Fruit fly (Drosophila melanogaster) whole organism, embryonic: ENCODE data around the gene RpS25.
A peak's percentile ranks its signal among the peaks of the same experiment; 100 is the strongest.

Experiments used
- BtbVII ChIP-seq: fragments of 200-800 bp; sonication (Bioruptor generic); optimal IDR thresholded peaks from 3 replicates; lab custom pipeline; 2017; ENCODE audit warnings: missing biosample characterization, mild to moderate bottlenecking, missing genetic modification characterization
- C15 ChIP-seq: fragments of 200-800 bp; sonication (Bioruptor generic); IDR thresholded peaks from 3 replicates; pipeline ENCODE4 v1.3.6; 2022; ENCODE audit warnings: missing biosample characterization, missing genetic modification characterization
- CG10654 ChIP-seq: fragments of 200-800 bp; sonication (Bioruptor generic); optimal IDR thresholded peaks from 2 replicates; lab custom pipeline; 2016; ENCODE audit warnings: missing biosample characterization, missing genetic modification characterization
- CG11085 ChIP-seq: fragments of 200-800 bp; sonication (Bioruptor generic); IDR thresholded peaks from 2 replicates; pipeline ENCODE4 v1.3.6; 2022; ENCODE audit warnings: missing biosample characterization, missing genetic modification characterization
- CG12744 ChIP-seq: fragments of 200-800 bp; sonication (Bioruptor generic); optimal IDR thresholded peaks from 2 replicates; lab custom pipeline; 2016; ENCODE audit warnings: missing biosample characterization, missing genetic modification characterization
- CG12769 ChIP-seq: fragments of 200-800 bp; sonication (Bioruptor generic); optimal IDR thresholded peaks from 2 replicates; lab custom pipeline; 2019; ENCODE audit warnings: missing biosample characterization, mild to moderate bottlenecking, missing genetic modification characterization, moderate library complexity
- CG12942 ChIP-seq: fragments of 200-800 bp; sonication (Bioruptor generic); optimal IDR thresholded peaks from 3 replicates; lab custom pipeline; 2016; ENCODE audit warnings: missing biosample characterization, missing genetic modification characterization
- CG14050 ChIP-seq: fragments of 200-800 bp; sonication (Bioruptor generic); IDR thresholded peaks from 3 replicates; pipeline ENCODE4 v1.3.6; 2022; ENCODE audit warnings: missing biosample characterization, missing genetic modification characterization
- CG17361 ChIP-seq: fragments of 200-800 bp; sonication (Bioruptor generic); IDR thresholded peaks from 3 replicates; pipeline ENCODE4 v1.3.6; 2022; ENCODE audit warnings: missing biosample characterization, missing genetic modification characterization
- CG18599 ChIP-seq: fragments of 200-800 bp; sonication (Bioruptor generic); optimal IDR thresholded peaks from 3 replicates; lab custom pipeline; 2017; ENCODE audit warnings: missing biosample characterization, missing genetic modification characterization, mild to moderate bottlenecking, moderate library complexity, missing genetic modification reagents
- CG31224 ChIP-seq: fragments of 200-800 bp; sonication (Bioruptor generic); IDR thresholded peaks from 2 replicates; pipeline ENCODE4 v1.3.6; 2022; ENCODE audit warnings: missing biosample characterization, missing genetic modification characterization
- CG32767 ChIP-seq: fragments of 200-800 bp; sonication (Bioruptor generic); IDR thresholded peaks from 2 replicates; pipeline ENCODE4 v1.3.6; 2022; ENCODE audit warnings: missing biosample characterization, missing genetic modification characterization
- CG34422 ChIP-seq: fragments of 200-800 bp; sonication (Bioruptor generic); IDR thresholded peaks from 3 replicates; pipeline ENCODE4 v1.3.6; 2022; ENCODE audit warnings: missing biosample characterization, missing genetic modification characterization
- CG3838 ChIP-seq: fragments of 200-800 bp; sonication (Bioruptor generic); optimal IDR thresholded peaks from 3 replicates; lab custom pipeline; 2016; ENCODE audit warnings: missing biosample characterization, missing genetic modification characterization
- CG42726 ChIP-seq: fragments of 200-800 bp; sonication (Bioruptor generic); IDR thresholded peaks from 2 replicates; pipeline ENCODE4 v1.3.6; 2022; ENCODE audit warnings: missing biosample characterization, missing genetic modification characterization; ENCODE audit not compliant: partially characterized antibody
- CG4328 ChIP-seq: fragments of 200-800 bp; sonication (Bioruptor generic); optimal IDR thresholded peaks from 3 replicates; lab custom pipeline; 2017; ENCODE audit warnings: missing biosample characterization, missing genetic modification reagents, missing genetic modification characterization
- CG4854 ChIP-seq: fragments of 200-800 bp; sonication (Bioruptor generic); optimal IDR thresholded peaks from 2 replicates; lab custom pipeline; 2016; ENCODE audit warnings: missing biosample characterization, missing genetic modification characterization, inconsistent platforms
- CG6254 ChIP-seq: fragments of 200-800 bp; sonication (Bioruptor generic); optimal IDR thresholded peaks from 3 replicates; lab custom pipeline; 2017; ENCODE audit warnings: mild to moderate bottlenecking, missing biosample characterization, missing genetic modification reagents, missing genetic modification characterization
- CG7271 ChIP-seq: fragments of 200-800 bp; sonication (Bioruptor generic); optimal IDR thresholded peaks from 2 replicates; lab custom pipeline; 2018; ENCODE audit warnings: missing biosample characterization, mild to moderate bottlenecking, missing genetic modification characterization, moderate library complexity
- CG7987 ChIP-seq: fragments of 200-800 bp; sonication (Bioruptor generic); optimal IDR thresholded peaks from 2 replicates; lab custom pipeline; 2018; ENCODE audit warnings: missing biosample characterization, mild to moderate bottlenecking, missing genetic modification characterization, moderate library complexity
- CG8359 ChIP-seq: fragments of 200-800 bp; sonication (Bioruptor generic); optimal IDR thresholded peaks from 2 replicates; lab custom pipeline; 2017; ENCODE audit warnings: missing biosample characterization, mild to moderate bottlenecking, missing genetic modification characterization, borderline replicate concordance
- CG9609 ChIP-seq: fragments of 200-800 bp; sonication (Bioruptor generic); optimal IDR thresholded peaks from 3 replicates; lab custom pipeline; 2016; ENCODE audit warnings: missing biosample characterization, missing genetic modification characterization
- CkIIα-i1 ChIP-seq: fragments of 200-800 bp; sonication (Bioruptor generic); IDR thresholded peaks from 2 replicates; pipeline ENCODE4 v1.3.6; 2022; ENCODE audit warnings: missing biosample characterization, missing genetic modification characterization
- D19A ChIP-seq: fragments of 200-800 bp; optimal IDR thresholded peaks from 3 replicates; lab custom pipeline; 2019; ENCODE audit warnings: missing biosample characterization, mild to moderate bottlenecking, missing genetic modification characterization, moderate library complexity
- D19B ChIP-seq: fragments of 200-800 bp; sonication (Bioruptor generic); optimal IDR thresholded peaks from 2 replicates; lab custom pipeline; 2017; ENCODE audit warnings: missing biosample characterization, mild to moderate bottlenecking, missing genetic modification characterization
- Dbx ChIP-seq: fragments of 200-800 bp; sonication (Bioruptor generic); IDR thresholded peaks from 3 replicates; pipeline ENCODE4 v1.3.6; 2022; ENCODE audit warnings: missing biosample characterization, missing genetic modification characterization
- Dp ChIP-seq: fragments of 200-800 bp; sonication (Bioruptor generic); optimal IDR thresholded peaks from 2 replicates; lab custom pipeline; 2018; ENCODE audit warnings: missing biosample characterization, mild to moderate bottlenecking, missing genetic modification characterization, moderate library complexity
- Gsc ChIP-seq: fragments of 200-800 bp; sonication (Bioruptor generic); IDR thresholded peaks from 2 replicates; pipeline ENCODE4 v1.3.6; 2022; ENCODE audit warnings: missing biosample characterization, missing genetic modification characterization
- HLH4C ChIP-seq: fragments of 200-800 bp; sonication (Bioruptor generic); IDR thresholded peaks from 3 replicates; pipeline ENCODE4 v1.3.6; 2022; ENCODE audit warnings: missing biosample characterization, missing genetic modification characterization; ENCODE audit not compliant: partially characterized antibody
- MBD-R2 ChIP-seq: fragments of 200-800 bp; sonication (Bioruptor generic); IDR thresholded peaks from 2 replicates; pipeline ENCODE4 v1.3.6; 2022; ENCODE audit warnings: missing biosample characterization, missing genetic modification characterization
- Mes4 ChIP-seq: fragments of 200-800 bp; sonication (Bioruptor generic); optimal IDR thresholded peaks from 2 replicates; lab custom pipeline; 2016; ENCODE audit warnings: missing biosample characterization, missing genetic modification characterization
- Nf-YB ChIP-seq: fragments of 200-800 bp; sonication (Bioruptor generic); optimal IDR thresholded peaks from 3 replicates; lab custom pipeline; 2019; ENCODE audit warnings: missing biosample characterization, mild to moderate bottlenecking, missing genetic modification characterization, moderate library complexity
- Opbp ChIP-seq: fragments of 200-800 bp; sonication (Bioruptor generic); IDR thresholded peaks from 3 replicates; pipeline ENCODE4 v1.3.6; 2022; ENCODE audit warnings: missing biosample characterization, missing genetic modification characterization; ENCODE audit not compliant: partially characterized antibody
- Ptx1 ChIP-seq: fragments of 200-800 bp; sonication (Bioruptor generic); IDR thresholded peaks from 2 replicates; pipeline ENCODE4 v1.3.6; 2022; ENCODE audit warnings: missing biosample characterization, missing genetic modification characterization
- Stat92E ChIP-seq, 3 experiments: fragments of >200 bp in 2 of 3; fragments of 200-800 bp in 1 of 3; sonication (Bioruptor generic) in 1 of 3; optimal IDR thresholded peaks; 2 replicates each; lab custom pipeline; 2017 to 2019; ENCODE audit warnings: missing biosample characterization in 3 of 3, missing genetic modification characterization in 3 of 3, mild to moderate bottlenecking in 1 of 3, moderate library complexity in 1 of 3
- Trl ChIP-seq, 3 experiments: fragments of >200 bp in 2 of 3; fragments of 200-800 bp in 1 of 3; sonication (Bioruptor generic) in 1 of 3; optimal IDR thresholded peaks; 2 replicates in 1 of 3; 3 replicates in 2 of 3; lab custom pipeline; 2016 to 2017; ENCODE audit warnings: missing biosample characterization in 1 of 3, missing genetic modification characterization in 1 of 3
- ab ChIP-seq: fragments of 200-800 bp; sonication (Bioruptor generic); optimal IDR thresholded peaks from 2 replicates; lab custom pipeline; 2016; ENCODE audit warnings: missing biosample characterization, missing genetic modification characterization
- croc ChIP-seq: fragments of 200-800 bp; sonication (Bioruptor generic); conservative IDR thresholded peaks from 3 replicates; pipeline ENCODE4 v1.3.6; 2022; ENCODE audit warnings: missing biosample characterization, missing genetic modification characterization
- gsb-n ChIP-seq: fragments of 200-800 bp; sonication (Bioruptor generic); optimal IDR thresholded peaks from 3 replicates; lab custom pipeline; 2018; ENCODE audit warnings: missing biosample characterization, mild to moderate bottlenecking, missing genetic modification characterization
- h ChIP-seq: fragments of >200 bp; optimal IDR thresholded peaks from 2 replicates; lab custom pipeline; 2017
- ind ChIP-seq: fragments of 200-800 bp; sonication (Bioruptor generic); optimal IDR thresholded peaks from 3 replicates; lab custom pipeline; 2016; ENCODE audit warnings: missing biosample characterization, missing genetic modification characterization
- jing ChIP-seq: fragments of 200-800 bp; sonication (Bioruptor generic); optimal IDR thresholded peaks from 2 replicates; lab custom pipeline; 2018; ENCODE audit warnings: missing biosample characterization, mild to moderate bottlenecking, missing genetic modification characterization
- kah ChIP-seq: fragments of 200-800 bp; sonication (Bioruptor generic); optimal IDR thresholded peaks from 2 replicates; lab custom pipeline; 2018; ENCODE audit warnings: missing biosample characterization, mild to moderate bottlenecking, missing genetic modification characterization
- nerfin-2 ChIP-seq: fragments of 200-800 bp; sonication (Bioruptor generic); IDR thresholded peaks from 2 replicates; pipeline ENCODE4 v1.3.6; 2022; ENCODE audit warnings: missing biosample characterization, missing genetic modification characterization; ENCODE audit not compliant: partially characterized antibody
- oc ChIP-seq: fragments of 200-800 bp; sonication (Bioruptor generic); optimal IDR thresholded peaks from 2 replicates; lab custom pipeline; 2018; ENCODE audit warnings: missing biosample characterization, mild to moderate bottlenecking, missing genetic modification characterization, moderate library complexity
- pho ChIP-seq: fragments of 200-800 bp; sonication (Bioruptor generic); optimal IDR thresholded peaks from 2 replicates; lab custom pipeline; 2016; ENCODE audit warnings: missing biosample characterization, missing genetic modification characterization
- slbo ChIP-seq: fragments of 200-800 bp; sonication (Bioruptor generic); IDR thresholded peaks from 2 replicates; pipeline ENCODE4 v1.3.6; 2022; ENCODE audit warnings: missing biosample characterization, missing genetic modification characterization
- sob ChIP-seq: fragments of 200-800 bp; sonication (Bioruptor generic); IDR thresholded peaks from 2 replicates; pipeline ENCODE4 v1.3.6; 2022; ENCODE audit warnings: missing biosample characterization, missing genetic modification characterization
- z ChIP-seq: fragments of 200-800 bp; sonication (Bioruptor generic); IDR thresholded peaks from 3 replicates; pipeline ENCODE4 v1.3.6; 2022; ENCODE audit warnings: missing biosample characterization, missing genetic modification characterization

RpS25 gene

DNA sequence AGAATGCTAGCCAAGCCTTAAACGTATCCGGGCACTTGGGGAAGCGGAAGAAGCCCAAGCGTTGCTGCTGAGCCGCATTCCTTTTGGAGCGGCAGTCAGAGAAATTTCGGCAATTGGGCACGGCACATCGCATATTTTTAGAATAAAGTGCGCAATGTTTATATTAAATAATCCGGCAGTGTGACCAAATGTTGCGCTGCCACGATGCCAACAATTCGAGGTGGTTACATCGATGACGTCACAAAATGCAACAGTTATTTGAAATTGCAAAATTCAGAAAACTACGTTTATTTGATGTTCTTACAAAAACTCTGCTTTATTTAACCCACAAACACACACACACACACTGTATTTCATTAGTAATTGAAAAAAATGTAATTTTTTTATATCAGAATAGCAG, 3.8 kb upstream of the RpS25 start, which contains the start of gene CG6689 (continued):
- TF ChIP-seq CG7987 (GFP tag; lab: Kevin White, UChicago) (peak; percentile 31), nerfin-2 (no peak), ind (no peak), CG34422 (GFP tag; lab: Robert Waterston, UW) (peak; percentile 41; the same call in 1 of the 3 replicates), D19A (tag; lab: Kevin White, UChicago) (peak; percentile 3), jing (GFP tag; lab: Kevin White, UChicago) (no peak), C15 (GFP tag; lab: Robert Waterston, UW) (no peak), sob (GFP tag; lab: Robert Waterston, UW) (no peak), CG8359 (GFP tag; lab: Kevin White, UChicago) (no peak), Dbx (0 out of 3 replicates have a peak, but pooled peaks have one; percentile 18), CG4328 (no peak), CG7271 (tag; lab: Kevin White, UChicago) (no peak), Ptx1 (no peak), CG9609 (GFP tag; lab: Kevin White, UChicago) (no peak), BtbVII (GFP tag; lab: Kevin White, UChicago) (peak; percentile 58)
- TF ChIP-seq, all 482 proteins: peak for 88

DNA sequence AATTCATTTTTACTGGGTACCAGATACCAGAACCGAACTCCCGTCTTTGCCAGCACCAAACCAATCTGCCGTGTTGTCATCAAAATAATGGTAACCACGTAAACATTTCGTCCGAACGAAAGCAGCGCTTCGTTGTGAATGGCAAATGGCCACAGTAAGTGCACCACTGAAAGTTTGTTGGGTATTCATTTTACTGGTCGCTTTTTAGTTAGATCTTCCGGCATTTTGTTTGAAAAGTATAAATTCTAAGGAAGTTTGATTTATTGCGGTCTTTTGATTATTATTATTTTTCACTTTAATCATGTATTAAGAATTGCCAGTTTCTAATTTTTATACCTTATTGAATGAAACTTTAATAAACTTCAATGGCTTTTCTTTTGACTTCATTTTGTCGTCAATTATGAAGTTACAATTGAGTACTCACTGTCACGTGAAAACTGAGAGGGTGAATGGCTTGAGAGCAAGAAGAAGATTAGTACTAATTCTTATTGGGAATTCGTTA, 1.6 kb downstream of the RpS25 start, which contains the start of gene ZnT86D:
ZnT86D (minus strand) TSS at position 91 of the 502 bp plus-strand sequence.
- no peak for TF ChIP-seq Gsc (GFP tag; lab: Robert Waterston, UW)
- TF ChIP-seq CG17361 (GFP tag; lab: Robert Waterston, UW) = peak; percentile 84
- peak; percentile 45 for TF ChIP-seq Nf-YB
- TF ChIP-seq CG12769 (tag; lab: Kevin White, UChicago) = peak; percentile 10
- TF ChIP-seq CG3838 (GFP tag; lab: Kevin White, UChicago) = peak; percentile 26
- TF ChIP-seq CG10654 = peak; percentile 39
- no peak for TF ChIP-seq CG42726
- TF ChIP-seq h (lab: Kevin White, UChicago) = no peak
- peak; percentile 20 for TF ChIP-seq gsb-n (tag; lab: Kevin White, UChicago)
- TF ChIP-seq Opbp (GFP tag; lab: Robert Waterston, UW) = no peak
- no peak for TF ChIP-seq oc (tag; lab: Kevin White, UChicago)
- no peak for TF ChIP-seq CG11085 (GFP tag; lab: Robert Waterston, UW)
- peak; percentile 77 for TF ChIP-seq MBD-R2
- TF ChIP-seq pho (GFP tag; lab: Kevin White, UChicago) = peak; percentile 79
- peak; percentile 1 for TF ChIP-seq CG12744 (GFP tag; lab: Kevin White, UChicago)
- no peak for TF ChIP-seq CG32767 (GFP tag; lab: Robert Waterston, UW)
- TF ChIP-seq ab (GFP tag; lab: Kevin White, UChicago) = no peak
- TF ChIP-seq Trl (optimal IDR thresholded peaks at IDR 0.05; lab: Kevin White, UChicago) = no peak
- no peak for TF ChIP-seq Trl (GFP tag; optimal IDR thresholded peaks at IDR 0.05; lab: Kevin White, UChicago)
- peak; percentile 64 for TF ChIP-seq D19B
- TF ChIP-seq CG4854 (GFP tag; lab: Kevin White, UChicago) = no peak
- 0 out of 3 replicates have a peak, but pooled peaks have one; percentile 33 for TF ChIP-seq croc
- TF ChIP-seq CG31224 (GFP tag; lab: Robert Waterston, UW) = no peak
- TF ChIP-seq Stat92E (GFP tag; optimal IDR thresholded peaks at IDR 0.05; lab: Kevin White, UChicago) = no peak
- no peak for TF ChIP-seq CG12942 (GFP tag; lab: Kevin White, UChicago)
- TF ChIP-seq z (GFP tag; lab: Robert Waterston, UW) = no peak
- TF ChIP-seq HLH4C = no peak
- TF ChIP-seq Mes4 = peak; percentile 26
- TF ChIP-seq CG18599 (GFP tag; lab: Kevin White, UChicago) = peak; percentile 78
- no peak for TF ChIP-seq CkIIα-i1 (GFP tag; lab: Robert Waterston, UW)
- TF ChIP-seq CG14050 (GFP tag; lab: Robert Waterston, UW) = no peak
- peak; percentile 6 for TF ChIP-seq Dp
- TF ChIP-seq kah (GFP tag; lab: Kevin White, UChicago) = peak; percentile 11
- TF ChIP-seq CG6254 = peak; percentile 5
- no peak for TF ChIP-seq BtbVII (GFP tag; lab: Kevin White, UChicago)
- TF ChIP-seq slbo (GFP tag; lab: Robert Waterston, UW) = peak; percentile 70
